Fruit fly (Drosophila melanogaster) whole organism, embryonic: ENCODE results near the gene CG12118.

Experiments used
- Bteb2 ChIP-seq: fragments of 200-800 bp; sonication (Bioruptor generic); optimal IDR thresholded peaks from 2 replicates; lab custom pipeline; 2016; ENCODE audit warnings: missing biosample characterization, missing genetic modification characterization
- CG1024 ChIP-seq: fragments of 200-800 bp; sonication (Bioruptor generic); IDR thresholded peaks from 2 replicates; pipeline ENCODE4 v1.3.6; 2022; ENCODE audit warnings: missing biosample characterization, missing genetic modification characterization
- CG12155 ChIP-seq: fragments of 200-800 bp; sonication (Bioruptor generic); optimal IDR thresholded peaks from 3 replicates; lab custom pipeline; 2016; ENCODE audit warnings: missing biosample characterization, missing genetic modification characterization
- CG13287 ChIP-seq: fragments of 200-800 bp; sonication (Bioruptor generic); IDR thresholded peaks from 2 replicates; pipeline ENCODE4 v1.3.6; 2022; ENCODE audit warnings: missing biosample characterization, missing genetic modification characterization; ENCODE audit not compliant: partially characterized antibody
- CG13296 ChIP-seq: fragments of 200-800 bp; sonication (Bioruptor generic); optimal IDR thresholded peaks from 3 replicates; lab custom pipeline; 2018; ENCODE audit warnings: missing biosample characterization, mild to moderate bottlenecking, missing genetic modification characterization
- CG14860 ChIP-seq: fragments of 200-800 bp; sonication (Bioruptor generic); IDR thresholded peaks from 3 replicates; pipeline ENCODE4 v1.3.6; 2022; ENCODE audit warnings: missing biosample characterization, missing genetic modification characterization; ENCODE audit not compliant: partially characterized antibody
- CG2116 ChIP-seq: fragments of 200-800 bp; sonication (Bioruptor generic); optimal IDR thresholded peaks from 3 replicates; lab custom pipeline; 2018; ENCODE audit warnings: missing biosample characterization, mild to moderate bottlenecking, missing genetic modification characterization
- CG31224 ChIP-seq: fragments of 200-800 bp; sonication (Bioruptor generic); IDR thresholded peaks from 2 replicates; pipeline ENCODE4 v1.3.6; 2022; ENCODE audit warnings: missing biosample characterization, missing genetic modification characterization
- CG34224 ChIP-seq: fragments of 200-800 bp; sonication (Bioruptor generic); IDR thresholded peaks from 3 replicates; pipeline ENCODE4 v1.3.6; 2022; ENCODE audit warnings: missing biosample characterization, missing genetic modification characterization; ENCODE audit not compliant: partially characterized antibody
- CG3847 ChIP-seq: fragments of 200-800 bp; sonication (Bioruptor generic); IDR thresholded peaks from 2 replicates; pipeline ENCODE4 v1.3.6; 2022; ENCODE audit warnings: missing biosample characterization, missing genetic modification characterization
- CG3995 ChIP-seq: fragments of 200-800 bp; sonication (Bioruptor generic); optimal IDR thresholded peaks from 3 replicates; lab custom pipeline; 2016; ENCODE audit warnings: missing biosample characterization, missing genetic modification characterization
- CG4707 ChIP-seq: fragments of 200-800 bp; sonication (Bioruptor generic); optimal IDR thresholded peaks from 2 replicates; lab custom pipeline; 2018; ENCODE audit warnings: missing biosample characterization, mild to moderate bottlenecking, missing genetic modification characterization, moderate library complexity
- CG8290 ChIP-seq, 3 experiments: fragments of 200-800 bp; sonication (Bioruptor generic); optimal IDR thresholded peaks; 2 replicates each; lab custom pipeline; 2016 to 2019; ENCODE audit warnings: missing biosample characterization in 3 of 3, missing genetic modification characterization in 3 of 3, mild to moderate bottlenecking in 2 of 3, moderate library complexity in 1 of 3
- CG8359 ChIP-seq: fragments of 200-800 bp; sonication (Bioruptor generic); optimal IDR thresholded peaks from 2 replicates; lab custom pipeline; 2017; ENCODE audit warnings: missing biosample characterization, mild to moderate bottlenecking, missing genetic modification characterization, borderline replicate concordance
- CG8924 ChIP-seq: fragments of 200-800 bp; optimal IDR thresholded peaks from 3 replicates; lab custom pipeline; 2019; ENCODE audit warnings: missing biosample characterization, mild to moderate bottlenecking, missing genetic modification characterization, moderate library complexity
- CTCF ChIP-seq: fragments of 200-800 bp; sonication (Bioruptor generic); optimal IDR thresholded peaks from 2 replicates; lab custom pipeline; 2017; ENCODE audit warnings: missing biosample characterization, mild to moderate bottlenecking, missing genetic modification characterization, moderate library complexity
- Deaf1 ChIP-seq: fragments of 200-800 bp; optimal IDR thresholded peaks from 3 replicates; lab custom pipeline; 2019; ENCODE audit warnings: missing biosample characterization, mild to moderate bottlenecking, missing genetic modification characterization, moderate library complexity
- Dll ChIP-seq: fragments of 200-800 bp; sonication (Bioruptor generic); IDR thresholded peaks from 4 replicates; pipeline ENCODE4 v1.3.6; 2022; ENCODE audit warnings: missing biosample characterization, missing genetic modification characterization; ENCODE audit not compliant: partially characterized antibody
- Doc3 ChIP-seq: fragments of 200-800 bp; sonication (Bioruptor generic); IDR thresholded peaks from 3 replicates; pipeline ENCODE4 v1.3.6; 2022; ENCODE audit warnings: missing biosample characterization, missing genetic modification characterization; ENCODE audit not compliant: partially characterized antibody
- E2f2 ChIP-seq: fragments of 200-800 bp; sonication (Bioruptor generic); IDR thresholded peaks from 2 replicates; pipeline ENCODE4 v1.3.6; 2022; ENCODE audit warnings: missing biosample characterization, missing genetic modification characterization
- HLH3B ChIP-seq: fragments of 200-800 bp; sonication (Bioruptor generic); IDR thresholded peaks from 2 replicates; pipeline ENCODE4 v1.3.6; 2022; ENCODE audit warnings: missing biosample characterization, missing genetic modification characterization
- HLH4C ChIP-seq: fragments of 200-800 bp; sonication (Bioruptor generic); IDR thresholded peaks from 3 replicates; pipeline ENCODE4 v1.3.6; 2022; ENCODE audit warnings: missing biosample characterization, missing genetic modification characterization; ENCODE audit not compliant: partially characterized antibody
- Hand ChIP-seq: fragments of 200-800 bp; sonication (Bioruptor generic); optimal IDR thresholded peaks from 2 replicates; lab custom pipeline; 2017; ENCODE audit warnings: mild to moderate bottlenecking, missing biosample characterization, missing genetic modification reagents, missing genetic modification characterization
- HmgD ChIP-seq: fragments of 200-800 bp; sonication (Bioruptor generic); optimal IDR thresholded peaks from 3 replicates; lab custom pipeline; 2016; ENCODE audit warnings: missing biosample characterization, missing genetic modification characterization
- MESR4 ChIP-seq: fragments of 200-800 bp; sonication (Bioruptor generic); optimal IDR thresholded peaks from 2 replicates; lab custom pipeline; 2018; ENCODE audit warnings: missing biosample characterization, mild to moderate bottlenecking, missing genetic modification characterization, moderate library complexity
- NK7.1 ChIP-seq: fragments of 200-800 bp; sonication (Bioruptor generic); optimal IDR thresholded peaks from 3 replicates; lab custom pipeline; 2016; ENCODE audit warnings: missing biosample characterization, missing genetic modification characterization
- Nf-YA ChIP-seq: fragments of 200-800 bp; sonication (Bioruptor generic); IDR thresholded peaks from 2 replicates; pipeline ENCODE4 v1.3.6; 2022; ENCODE audit warnings: missing biosample characterization, missing genetic modification characterization
- Opbp ChIP-seq: fragments of 200-800 bp; sonication (Bioruptor generic); IDR thresholded peaks from 3 replicates; pipeline ENCODE4 v1.3.6; 2022; ENCODE audit warnings: missing biosample characterization, missing genetic modification characterization; ENCODE audit not compliant: partially characterized antibody
- Ravus ChIP-seq: fragments of 200-800 bp; sonication (Bioruptor generic); IDR thresholded peaks from 2 replicates; pipeline ENCODE4 v1.3.6; 2022; ENCODE audit warnings: missing biosample characterization, missing genetic modification characterization
- Scr ChIP-seq: fragments of 200-800 bp; sonication (Bioruptor generic); IDR thresholded peaks from 2 replicates; pipeline ENCODE4 v1.3.6; 2022; ENCODE audit warnings: missing biosample characterization, missing genetic modification characterization; ENCODE audit not compliant: partially characterized antibody
- Spps ChIP-seq: fragments of 200-800 bp; sonication (Bioruptor generic); optimal IDR thresholded peaks from 2 replicates; lab custom pipeline; 2018; ENCODE audit warnings: missing biosample characterization, mild to moderate bottlenecking, missing genetic modification characterization
- Trl ChIP-seq, 3 experiments: fragments of >200 bp in 2 of 3; fragments of 200-800 bp in 1 of 3; sonication (Bioruptor generic) in 1 of 3; optimal IDR thresholded peaks; 2 replicates in 1 of 3; 3 replicates in 2 of 3; lab custom pipeline; 2016 to 2017; ENCODE audit warnings: missing biosample characterization in 1 of 3, missing genetic modification characterization in 1 of 3
- Usf ChIP-seq: fragments of 200-800 bp; sonication (Bioruptor generic); optimal IDR thresholded peaks from 2 replicates; lab custom pipeline; 2017; ENCODE audit warnings: missing genotype, missing biosample characterization, missing genetic modification characterization
- amos ChIP-seq: fragments of 200-800 bp; sonication (Bioruptor generic); IDR thresholded peaks from 2 replicates; pipeline ENCODE4 v1.3.6; 2022; ENCODE audit warnings: missing biosample characterization, missing genetic modification characterization; ENCODE audit not compliant: partially characterized antibody
- ato ChIP-seq: fragments of 200-800 bp; sonication (Bioruptor generic); IDR thresholded peaks from 2 replicates; pipeline ENCODE4 v1.3.6; 2022; ENCODE audit warnings: missing biosample characterization, missing genetic modification characterization; ENCODE audit not compliant: partially characterized antibody
- crp ChIP-seq, 2 experiments: fragments of 200-800 bp; sonication (Bioruptor generic); optimal IDR thresholded peaks; 2 replicates in 1 of 2; 3 replicates in 1 of 2; lab custom pipeline; 2017; ENCODE audit warnings: missing biosample characterization in 2 of 2, missing genetic modification characterization in 2 of 2, mild to moderate bottlenecking in 1 of 2, moderate library complexity in 1 of 2
- en ChIP-seq: fragments of 200-800 bp; sonication (Bioruptor generic); optimal IDR thresholded peaks from 2 replicates; lab custom pipeline; 2016; ENCODE audit warnings: missing biosample characterization, missing genetic modification characterization
- gem ChIP-seq: fragments of 200-800 bp; sonication (Bioruptor generic); optimal IDR thresholded peaks from 2 replicates; lab custom pipeline; 2019; ENCODE audit warnings: missing biosample characterization, mild to moderate bottlenecking, missing genetic modification characterization, moderate library complexity
- grau ChIP-seq: fragments of 200-800 bp; optimal IDR thresholded peaks from 3 replicates; lab custom pipeline; 2019; ENCODE audit warnings: missing biosample characterization, mild to moderate bottlenecking, missing genetic modification characterization, moderate library complexity
- mld ChIP-seq: fragments of 200-800 bp; sonication (Bioruptor generic); IDR thresholded peaks from 3 replicates; pipeline ENCODE4 v1.3.6; 2022; ENCODE audit warnings: missing biosample characterization, missing genetic modification characterization; ENCODE audit not compliant: partially characterized antibody
- nerfin-2 ChIP-seq: fragments of 200-800 bp; sonication (Bioruptor generic); IDR thresholded peaks from 2 replicates; pipeline ENCODE4 v1.3.6; 2022; ENCODE audit warnings: missing biosample characterization, missing genetic modification characterization; ENCODE audit not compliant: partially characterized antibody
- pros ChIP-seq: fragments of 200-800 bp; sonication (Bioruptor generic); optimal IDR thresholded peaks from 3 replicates; lab custom pipeline; 2019; ENCODE audit warnings: missing biosample characterization, mild to moderate bottlenecking, missing genetic modification characterization, moderate library complexity
- pzg ChIP-seq: fragments of 200-800 bp; sonication (Bioruptor generic); optimal IDR thresholded peaks from 3 replicates; lab custom pipeline; 2018; ENCODE audit warnings: missing biosample characterization, mild to moderate bottlenecking, missing genetic modification characterization, moderate library complexity
- row ChIP-seq: fragments of 200-800 bp; sonication (Bioruptor generic); IDR thresholded peaks from 3 replicates; pipeline ENCODE4 v1.3.6; 2022; ENCODE audit warnings: missing biosample characterization, missing genetic modification characterization
- schlank ChIP-seq: fragments of 200-800 bp; sonication (Bioruptor generic); optimal IDR thresholded peaks from 2 replicates; lab custom pipeline; 2018; ENCODE audit warnings: missing biosample characterization, mild to moderate bottlenecking, missing genetic modification characterization
- sd ChIP-seq: fragments of 200-800 bp; sonication (Bioruptor generic); optimal IDR thresholded peaks from 3 replicates; lab custom pipeline; 2018; ENCODE audit warnings: missing biosample characterization, mild to moderate bottlenecking, missing genetic modification characterization, moderate library complexity
- sob ChIP-seq: fragments of 200-800 bp; sonication (Bioruptor generic); IDR thresholded peaks from 2 replicates; pipeline ENCODE4 v1.3.6; 2022; ENCODE audit warnings: missing biosample characterization, missing genetic modification characterization
- stwl ChIP-seq: fragments of 200-800 bp; sonication (Bioruptor generic); optimal IDR thresholded peaks from 3 replicates; lab custom pipeline; 2018; ENCODE audit warnings: missing biosample characterization, mild to moderate bottlenecking, missing genetic modification characterization, moderate library complexity
- zen2 ChIP-seq: fragments of 200-800 bp; sonication (Bioruptor generic); IDR thresholded peaks from 3 replicates; pipeline ENCODE4 v1.3.6; 2022; ENCODE audit warnings: missing biosample characterization, missing genetic modification characterization; ENCODE audit not compliant: partially characterized antibody

Gene CG12118

DNA sequence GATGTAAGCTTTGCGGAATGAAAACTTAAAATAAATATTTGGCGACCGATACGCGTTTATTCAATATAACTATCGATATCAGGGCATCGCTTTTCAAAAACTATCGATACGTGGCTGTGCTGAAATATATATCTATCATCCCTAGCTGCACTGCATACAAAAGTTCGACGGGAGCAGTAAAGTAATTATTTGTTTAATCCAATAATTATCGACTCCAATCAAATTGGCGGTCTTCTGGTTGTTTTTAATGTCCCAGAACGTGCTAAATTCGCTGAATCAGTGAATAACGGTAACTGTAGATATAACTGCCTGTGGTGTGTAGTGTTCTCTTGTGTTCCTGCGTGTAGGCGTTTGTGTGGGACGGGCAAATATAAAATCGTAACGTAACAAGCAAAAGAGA, 33.1 kb downstream of the CG12118 start, which contains the start of gene mei-P26 (continued):
- TF ChIP-seq Nf-YA (GFP tag; lab: Robert Waterston, UW) (no peak), Ravus (GFP tag; lab: Robert Waterston, UW) (no peak), mld (peak; percentile 74; the same call in 1 of the 3 replicates), row (GFP tag; lab: Robert Waterston, UW) (peak; percentile 49; the same call in 2 of the 3 replicates), sob (GFP tag; lab: Robert Waterston, UW) (no peak), Trl (optimal IDR thresholded peaks at IDR 0.05; lab: Kevin White, UChicago) (no peak), Trl (GFP tag; optimal IDR thresholded peaks at IDR 0.05; lab: Kevin White, UChicago) (no peak), nerfin-2 (GFP tag; lab: Robert Waterston, UW) (peak; percentile 73), CG2116 (GFP tag; lab: Kevin White, UChicago) (peak; percentile 36), CG8359 (GFP tag; lab: Kevin White, UChicago) (no peak), NK7.1 (GFP tag; lab: Kevin White, UChicago) (no peak), Spps (tag; lab: Kevin White, UChicago) (no peak), CG1024 (no peak), CG4707 (no peak), CG3847 (GFP tag; lab: Robert Waterston, UW) (no peak), CTCF (GFP tag; lab: Kevin White, UChicago) (no peak), CG12155 (no peak), crp (GFP tag; optimal IDR thresholded peaks at IDR 0.05; lab: Kevin White, UChicago) (peak in 1 of 2 experiments; percentile 12), HLH3B (no peak), Usf (no peak), CG13296 (GFP tag; lab: Kevin White, UChicago) (peak; percentile 21), Deaf1 (tag; lab: Kevin White, UChicago) (no peak), Hand (GFP tag; lab: Kevin White, UChicago) (no peak), sd (no peak), Scr (GFP tag; lab: Robert Waterston, UW) (peak; percentile 85), stwl (tag; lab: Kevin White, UChicago) (peak; percentile 45), Bteb2 (GFP tag; lab: Kevin White, UChicago) (no peak), CG8290 (GFP tag; optimal IDR thresholded peaks at IDR 0.05; lab: Kevin White, UChicago) (no peak), CG8290 (tag; optimal IDR thresholded peaks at IDR 0.05; lab: Kevin White, UChicago) (peak in 1 of 2 experiments; percentile 38)

DNA sequence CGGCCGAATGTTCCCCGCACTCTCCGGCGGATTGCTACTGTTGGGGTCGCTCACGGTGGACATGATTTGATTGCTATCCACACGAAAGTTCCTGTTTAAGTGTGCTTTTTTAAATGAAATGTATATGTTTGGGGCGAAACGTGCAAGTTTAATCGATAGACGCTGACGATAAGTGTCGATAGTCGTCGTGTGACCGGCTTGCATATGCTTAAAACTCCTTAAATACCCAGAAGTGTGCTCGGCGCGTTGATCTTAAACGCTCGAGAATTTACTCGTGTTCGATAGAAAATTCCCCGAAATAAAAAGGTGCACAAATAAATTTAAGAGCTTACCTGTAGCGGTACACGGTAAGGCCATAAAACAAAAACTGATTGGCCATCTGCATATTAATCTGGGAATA, 34.3 kb downstream of the CG12118 start, which contains the start of the genes Zpr1 and CG44532:
Gene Zpr1, minus strand, starts transcription at position 179 of the 400 bp plus-strand sequence.
Gene CG44532, plus strand, starts transcription at position 181 of the 400 bp plus-strand sequence.
- no peak for TF ChIP-seq CG31224 (GFP tag; lab: Robert Waterston, UW)
- TF ChIP-seq grau: no peak
- TF ChIP-seq CG13287 (GFP tag; lab: Robert Waterston, UW): peak; percentile 77
- peak; percentile 67 for TF ChIP-seq Dll (GFP tag; lab: Robert Waterston, UW)
- peak; percentile 20; the same call in 1 of the 3 replicates for TF ChIP-seq zen2 (GFP tag; lab: Robert Waterston, UW)
- no peak for TF ChIP-seq gem (tag; lab: Kevin White, UChicago)
- peak; percentile 64; the same call in 2 of the 3 replicates for TF ChIP-seq HLH4C (GFP tag; lab: Robert Waterston, UW)
- peak; percentile 73 for TF ChIP-seq E2f2
- TF ChIP-seq pros: no peak
- TF ChIP-seq HmgD: no peak
- peak; percentile 7 for TF ChIP-seq CG3995 (GFP tag; lab: Kevin White, UChicago)
- TF ChIP-seq Doc3 (GFP tag; lab: Robert Waterston, UW): peak; percentile 50; the same call in 2 of the 3 replicates
- TF ChIP-seq pzg (GFP tag; lab: Kevin White, UChicago): peak; percentile 58
- 0 out of 2 replicates have a peak, but pooled peaks have one; percentile 23 for TF ChIP-seq ato (GFP tag; lab: Robert Waterston, UW)
- TF ChIP-seq MESR4 (GFP tag; lab: Kevin White, UChicago): peak; percentile 33
- no peak for TF ChIP-seq CG8924 (tag; lab: Kevin White, UChicago)
- TF ChIP-seq Opbp (GFP tag; lab: Robert Waterston, UW): peak; percentile 74
- TF ChIP-seq en (GFP tag; lab: Kevin White, UChicago): no peak
- TF ChIP-seq CG14860 (GFP tag; lab: Robert Waterston, UW): peak; percentile 59
- TF ChIP-seq CG34224 (GFP tag; lab: Robert Waterston, UW): peak; percentile 52
- no peak for TF ChIP-seq schlank (tag; lab: Kevin White, UChicago)
- peak; percentile 74 for TF ChIP-seq amos (GFP tag; lab: Robert Waterston, UW)
